Fruit fly (Drosophila melanogaster): ENCODE results near the gene CG3777.

Gene CG3777

DNA sequence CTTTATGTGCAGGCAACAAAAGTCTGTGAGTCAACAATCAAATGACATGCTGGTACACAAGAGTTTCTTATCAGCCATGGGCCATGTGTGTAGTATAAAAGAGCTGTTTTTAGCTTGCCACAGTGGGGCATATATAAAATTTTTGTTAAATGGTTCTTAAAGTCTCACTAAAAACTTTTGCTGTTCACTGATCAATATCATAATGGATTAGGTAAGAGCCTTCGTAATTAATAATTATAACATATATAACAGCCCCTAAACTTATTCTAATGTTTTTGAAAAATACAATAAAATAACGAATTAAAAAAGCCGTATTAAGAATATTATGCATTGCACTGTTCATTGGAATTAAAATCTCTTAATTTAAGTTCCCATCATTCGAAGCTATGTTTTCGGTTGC lies 13.8 kb downstream of the CG3777 start (continued):
- TF ChIP-seq Blimp-1 (GFP tag; optimal IDR thresholded peaks at IDR 0.05) (no peak), CG8119 (GFP tag; IDR thresholded peaks at IDR 0.05) (peak; percentile 76; the same call in 2 of the 3 replicates), pdm3 (GFP tag; optimal IDR thresholded peaks at IDR 0.05) (peak; percentile 40), CG31627 (GFP tag; optimal IDR thresholded peaks at IDR 0.05) (no peak), CG11762 (GFP tag; optimal IDR thresholded peaks at IDR 0.05; ENCODE audit: insufficient read depth) (no peak), CG16779 (tag; optimal IDR thresholded peaks at IDR 0.05) (no peak), spab (GFP tag; optimal IDR thresholded peaks at IDR 0.05) (no peak), Eip93F (GFP tag; optimal IDR thresholded peaks at IDR 0.05) (no peak), net (GFP tag; optimal IDR thresholded peaks at IDR 0.05) (no peak), CG10669 (GFP tag; optimal IDR thresholded peaks at IDR 0.05) (peak; percentile 35), CG6276 (GFP tag; optimal IDR thresholded peaks at IDR 0.05) (no peak), topi (GFP tag; optimal IDR thresholded peaks at IDR 0.05) (peak; percentile 12), CG3032 (tag; optimal IDR thresholded peaks at IDR 0.05) (no peak), OdsH (GFP tag; optimal IDR thresholded peaks at IDR 0.05) (peak; percentile 52), dsx (GFP tag; optimal IDR thresholded peaks at IDR 0.05; ENCODE audit: poor library complexity, severe bottlenecking) (no peak), fd85E (GFP tag; optimal IDR thresholded peaks at IDR 0.05) (no peak), CG3919 (GFP tag; optimal IDR thresholded peaks at IDR 0.05) (no peak), acj6 (GFP tag; optimal IDR thresholded peaks at IDR 0.05) (peak; percentile 34), CG11294 (GFP tag; IDR thresholded peaks at IDR 0.05) (no peak), CG6808 (GFP tag; optimal IDR thresholded peaks at IDR 0.05) (no peak), Sox14 (GFP tag; optimal IDR thresholded peaks at IDR 0.05) (peak; percentile 37), CG32006 (GFP tag; optimal IDR thresholded peaks at IDR 0.05) (peak; percentile 84), esn (GFP tag; optimal IDR thresholded peaks at IDR 0.05) (peak; percentile 32), vri (GFP tag; optimal IDR thresholded peaks at IDR 0.05) (no peak), CG34406 (GFP tag; optimal IDR thresholded peaks at IDR 0.05) (peak; percentile 13), Eip78C (GFP tag) (peak; percentile 80)

- TF ChIP-seq Sox15 (GFP tag; optimal IDR thresholded peaks at IDR 0.05) (no peak), CG8119 (GFP tag; IDR thresholded peaks at IDR 0.05) (no peak), Met (GFP tag; optimal IDR thresholded peaks at IDR 0.05) (no peak), CG11902 (GFP tag; optimal IDR thresholded peaks at IDR 0.05) (no peak), net (GFP tag; optimal IDR thresholded peaks at IDR 0.05) (no peak), ss (GFP tag; optimal IDR thresholded peaks at IDR 0.05) (no peak), CG8319 (GFP tag; optimal IDR thresholded peaks at IDR 0.05) (no peak), CG10669 (GFP tag; optimal IDR thresholded peaks at IDR 0.05) (no peak), Sox14 (GFP tag; optimal IDR thresholded peaks at IDR 0.05) (no peak), Hr38 (GFP tag; optimal IDR thresholded peaks at IDR 0.05) (no peak), CG7368 (GFP tag; optimal IDR thresholded peaks at IDR 0.05) (no peak), esn (GFP tag; optimal IDR thresholded peaks at IDR 0.05) (no peak), CG6276 (GFP tag; optimal IDR thresholded peaks at IDR 0.05) (no peak), CG16779 (tag; optimal IDR thresholded peaks at IDR 0.05) (no peak), Lpt (GFP tag; optimal IDR thresholded peaks at IDR 0.05) (no peak), lz (GFP tag; optimal IDR thresholded peaks at IDR 0.05) (no peak)
Measured at dm6 chrX:294839-295238, 15.3 kb downstream of the CG3777 start, which contains the start of gene CG13375. CG13375 (minus strand) TSS chrX:294962.

DNA sequence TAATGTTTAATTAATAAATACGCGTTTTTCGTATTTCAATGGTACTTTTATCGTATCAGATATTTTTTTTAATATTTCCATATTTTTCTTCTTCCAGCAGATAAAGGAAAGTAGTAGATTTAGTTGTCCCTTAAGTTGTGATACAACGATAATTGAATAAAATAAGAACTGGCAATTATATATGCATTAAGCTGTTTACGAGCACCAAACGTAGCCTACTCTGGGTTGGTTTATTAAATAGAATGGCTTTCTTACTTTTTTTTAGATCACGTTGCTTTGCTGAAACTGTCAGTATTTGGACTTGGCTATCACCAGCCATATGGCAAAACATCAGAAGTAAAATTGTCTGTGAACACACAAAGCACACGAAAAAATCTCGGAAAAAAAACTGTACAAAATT lies 27.9 kb downstream of the CG3777 start, which contains the start of gene CG12470:
CG12470 (plus strand) TSS at position 301 of the 400 bp plus-strand sequence.
- TF ChIP-seq CG8319 (GFP tag; optimal IDR thresholded peaks at IDR 0.05), result no peak
- TF ChIP-seq CG1621 (tag; optimal IDR thresholded peaks at IDR 0.05), result no peak

dm6 chrX:311328-311727 lies 31.8 kb downstream of the CG3777 start:
- TF ChIP-seq dac (GFP tag; optimal IDR thresholded peaks at IDR 0.05) (no peak), CG11902 (GFP tag; optimal IDR thresholded peaks at IDR 0.05) (no peak), CG31627 (GFP tag; optimal IDR thresholded peaks at IDR 0.05) (no peak), esn (GFP tag; optimal IDR thresholded peaks at IDR 0.05) (no peak), CG4318 (GFP tag; optimal IDR thresholded peaks at IDR 0.05) (peak; percentile 17), CG16779 (tag; optimal IDR thresholded peaks at IDR 0.05) (no peak), CG6808 (GFP tag; optimal IDR thresholded peaks at IDR 0.05) (no peak), topi (GFP tag; optimal IDR thresholded peaks at IDR 0.05) (no peak), cyc (GFP tag; optimal IDR thresholded peaks at IDR 0.05) (no peak), CG32006 (GFP tag; optimal IDR thresholded peaks at IDR 0.05) (peak; percentile 61), dsx (GFP tag; optimal IDR thresholded peaks at IDR 0.05; ENCODE audit: poor library complexity, severe bottlenecking) (no peak), CG10631 (GFP tag; optimal IDR thresholded peaks at IDR 0.05) (no peak), CG10669 (GFP tag; optimal IDR thresholded peaks at IDR 0.05) (no peak), spab (GFP tag; optimal IDR thresholded peaks at IDR 0.05) (no peak), Eip78C (GFP tag) (peak; percentile 24), CG8632 (GFP tag; optimal IDR thresholded peaks at IDR 0.05) (no peak), CG11294 (GFP tag; IDR thresholded peaks at IDR 0.05) (no peak), CG6163 (GFP tag; IDR thresholded peaks at IDR 0.05) (no peak), CG9139 (GFP tag; optimal IDR thresholded peaks at IDR 0.05) (no peak), CG15336 (GFP tag; IDR thresholded peaks at IDR 0.05) (peak; percentile 27; the same call in 1 of the 2 replicates), CG8119 (GFP tag; IDR thresholded peaks at IDR 0.05) (0 out of 3 replicates have a peak, but pooled peaks have one; percentile 47), CG6792 (GFP tag; optimal IDR thresholded peaks at IDR 0.05) (no peak)
